Fruit fly (Drosophila melanogaster): ENCODE measurements around the gene Fie.

dm6 chr3L:3934110-3934509, 41.7 kb downstream of the Fie start:
- TF ChIP-seq fru (GFP tag; optimal IDR thresholded peaks at IDR 0.05), result no peak
- TF ChIP-seq h (GFP tag; optimal IDR thresholded peaks at IDR 0.05), result no peak
- no peak for TF ChIP-seq Myc (optimal IDR thresholded peaks at IDR 0.05)
- no peak for TF ChIP-seq Vsx2 (GFP tag; optimal IDR thresholded peaks at IDR 0.05; ENCODE audit: partially characterized antibody)
- TF ChIP-seq rgr (GFP tag; optimal IDR thresholded peaks at IDR 0.05), result no peak
